Fruit fly (Drosophila melanogaster) whole organism, embryonic: ENCODE data around the gene CG43980.

Experiments
- Bdp1 ChIP-seq: fragments of 200-800 bp; sonication (Bioruptor generic); optimal IDR thresholded peaks from 3 replicates; lab custom pipeline; 2016; ENCODE audit warnings: missing biosample characterization, missing genetic modification characterization
- CG10321 ChIP-seq: fragments of 200-800 bp; sonication (Bioruptor generic); IDR thresholded peaks from 2 replicates; pipeline ENCODE4 v1.3.6; 2022; ENCODE audit warnings: missing biosample characterization, missing genetic modification characterization
- CG11247 ChIP-seq: fragments of 200-800 bp; sonication (Bioruptor generic); IDR thresholded peaks from 2 replicates; pipeline ENCODE4 v1.3.6; 2022; ENCODE audit warnings: missing biosample characterization, missing genetic modification characterization
- CG12659 ChIP-seq: fragments of 200-800 bp; sonication (Bioruptor generic); optimal IDR thresholded peaks from 3 replicates; lab custom pipeline; 2017; ENCODE audit warnings: mild to moderate bottlenecking, missing biosample characterization, missing genetic modification reagents, missing genetic modification characterization
- CG14710 ChIP-seq: fragments of 200-800 bp; sonication (Bioruptor generic); optimal IDR thresholded peaks from 3 replicates; lab custom pipeline; 2019; ENCODE audit warnings: missing biosample characterization, mild to moderate bottlenecking, missing genetic modification characterization, moderate library complexity
- CG15011 ChIP-seq: fragments of 200-800 bp; sonication (Bioruptor generic); optimal IDR thresholded peaks from 3 replicates; lab custom pipeline; 2018; ENCODE audit warnings: missing biosample characterization, mild to moderate bottlenecking, missing genetic modification characterization
- CG15696 ChIP-seq: fragments of 200-800 bp; sonication (Bioruptor generic); optimal IDR thresholded peaks from 2 replicates; lab custom pipeline; 2019; ENCODE audit warnings: missing biosample characterization, mild to moderate bottlenecking, missing genetic modification characterization, moderate library complexity
- CG16863 ChIP-seq: fragments of 200-800 bp; sonication (Bioruptor generic); optimal IDR thresholded peaks from 3 replicates; lab custom pipeline; 2016; ENCODE audit warnings: missing biosample characterization, missing genetic modification characterization
- CG30020 ChIP-seq: fragments of 200-800 bp; optimal IDR thresholded peaks from 2 replicates; lab custom pipeline; 2019; ENCODE audit warnings: missing biosample characterization, mild to moderate bottlenecking, missing genetic modification characterization, moderate library complexity
- CG31388 ChIP-seq: fragments of 200-800 bp; sonication (Bioruptor generic); optimal IDR thresholded peaks from 2 replicates; lab custom pipeline; 2016; ENCODE audit warnings: missing biosample characterization, missing genetic modification characterization
- CG3995 ChIP-seq: fragments of 200-800 bp; sonication (Bioruptor generic); optimal IDR thresholded peaks from 3 replicates; lab custom pipeline; 2016; ENCODE audit warnings: missing biosample characterization, missing genetic modification characterization
- CG7357 ChIP-seq: fragments of 200-800 bp; sonication (Bioruptor generic); IDR thresholded peaks from 3 replicates; pipeline ENCODE4 v1.3.6; 2022; ENCODE audit warnings: missing biosample characterization, missing genetic modification characterization
- CG7963 ChIP-seq: fragments of 200-800 bp; sonication (Bioruptor generic); IDR thresholded peaks from 3 replicates; pipeline ENCODE4 v1.3.6; 2022; ENCODE audit warnings: missing biosample characterization, missing genetic modification characterization; ENCODE audit not compliant: partially characterized antibody
- CG9609 ChIP-seq: fragments of 200-800 bp; sonication (Bioruptor generic); optimal IDR thresholded peaks from 3 replicates; lab custom pipeline; 2016; ENCODE audit warnings: missing biosample characterization, missing genetic modification characterization
- CG9817 ChIP-seq: fragments of 200-800 bp; sonication (Bioruptor generic); optimal IDR thresholded peaks from 2 replicates; lab custom pipeline; 2018; ENCODE audit warnings: missing biosample characterization, mild to moderate bottlenecking, missing genetic modification characterization, moderate library complexity
- Chrac-16 ChIP-seq: fragments of 200-800 bp; sonication (Bioruptor generic); optimal IDR thresholded peaks from 3 replicates; lab custom pipeline; 2016; ENCODE audit warnings: missing biosample characterization, missing genetic modification characterization
- CrebB ChIP-seq: fragments of 200-800 bp; sonication (Bioruptor generic); optimal IDR thresholded peaks from 3 replicates; lab custom pipeline; 2018; ENCODE audit warnings: missing biosample characterization, mild to moderate bottlenecking, missing genetic modification characterization
- D ChIP-seq, 2 experiments: fragments of 200-800 bp in 1 of 2; fragments of >200 bp in 1 of 2; sonication (Bioruptor generic) in 1 of 2; optimal IDR thresholded peaks; 2 replicates in 1 of 2; 3 replicates in 1 of 2; lab custom pipeline; 2017; ENCODE audit warnings: mild to moderate bottlenecking in 1 of 2, missing biosample characterization in 1 of 2, missing genetic modification characterization in 1 of 2, missing genetic modification reagents in 1 of 2
- D19B ChIP-seq: fragments of 200-800 bp; sonication (Bioruptor generic); optimal IDR thresholded peaks from 2 replicates; lab custom pipeline; 2017; ENCODE audit warnings: missing biosample characterization, mild to moderate bottlenecking, missing genetic modification characterization
- Dip2 ChIP-seq: fragments of 200-800 bp; sonication (Bioruptor generic); IDR thresholded peaks from 2 replicates; pipeline ENCODE4 v1.3.6; 2022; ENCODE audit warnings: missing biosample characterization, missing genetic modification characterization
- ERR ChIP-seq: fragments of 200-800 bp; sonication (Bioruptor generic); optimal IDR thresholded peaks from 2 replicates; lab custom pipeline; 2016; ENCODE audit warnings: missing biosample characterization, missing genetic modification characterization
- Ets97D ChIP-seq: fragments of 200-800 bp; sonication (Bioruptor generic); optimal IDR thresholded peaks from 3 replicates; lab custom pipeline; 2016; ENCODE audit warnings: missing biosample characterization, missing genetic modification characterization
- HLH4C ChIP-seq: fragments of 200-800 bp; sonication (Bioruptor generic); IDR thresholded peaks from 3 replicates; pipeline ENCODE4 v1.3.6; 2022; ENCODE audit warnings: missing biosample characterization, missing genetic modification characterization; ENCODE audit not compliant: partially characterized antibody
- Hey ChIP-seq: fragments of 200-800 bp; sonication (Bioruptor generic); optimal IDR thresholded peaks from 3 replicates; lab custom pipeline; 2018; ENCODE audit warnings: missing biosample characterization, mild to moderate bottlenecking, missing genetic modification characterization
- Mes4 ChIP-seq: fragments of 200-800 bp; sonication (Bioruptor generic); optimal IDR thresholded peaks from 2 replicates; lab custom pipeline; 2016; ENCODE audit warnings: missing biosample characterization, missing genetic modification characterization
- NC2β ChIP-seq: fragments of 200-800 bp; sonication (Bioruptor generic); optimal IDR thresholded peaks from 2 replicates; lab custom pipeline; 2016; ENCODE audit warnings: missing biosample characterization, missing genetic modification characterization
- Oaz ChIP-seq: fragments of 200-800 bp; sonication (Bioruptor generic); IDR thresholded peaks from 2 replicates; pipeline ENCODE4 v1.3.6; 2022; ENCODE audit warnings: missing biosample characterization, missing genetic modification characterization
- Optix ChIP-seq: fragments of 200-800 bp; sonication (Bioruptor generic); IDR thresholded peaks from 3 replicates; pipeline ENCODE4 v1.3.6; 2022; ENCODE audit warnings: missing biosample characterization, missing genetic modification characterization
- PHDP ChIP-seq: fragments of 200-800 bp; sonication (Bioruptor generic); optimal IDR thresholded peaks from 3 replicates; lab custom pipeline; 2018; ENCODE audit warnings: missing biosample characterization, mild to moderate bottlenecking, missing genetic modification characterization, moderate library complexity
- YL-1 ChIP-seq: fragments of 200-800 bp; sonication (Bioruptor generic); optimal IDR thresholded peaks from 3 replicates; lab custom pipeline; 2017; ENCODE audit warnings: missing biosample characterization, mild to moderate bottlenecking, missing genetic modification characterization
- al ChIP-seq: fragments of 200-800 bp; sonication (Bioruptor generic); IDR thresholded peaks from 2 replicates; pipeline ENCODE4 v1.3.6; 2022; ENCODE audit warnings: missing biosample characterization, missing genetic modification characterization
- amos ChIP-seq: fragments of 200-800 bp; sonication (Bioruptor generic); IDR thresholded peaks from 2 replicates; pipeline ENCODE4 v1.3.6; 2022; ENCODE audit warnings: missing biosample characterization, missing genetic modification characterization; ENCODE audit not compliant: partially characterized antibody
- ash1 ChIP-seq: fragments of 200-800 bp; sonication (Bioruptor generic); optimal IDR thresholded peaks from 2 replicates; lab custom pipeline; 2018; ENCODE audit warnings: missing biosample characterization, mild to moderate bottlenecking, missing genetic modification characterization
- ato ChIP-seq: fragments of 200-800 bp; sonication (Bioruptor generic); IDR thresholded peaks from 2 replicates; pipeline ENCODE4 v1.3.6; 2022; ENCODE audit warnings: missing biosample characterization, missing genetic modification characterization; ENCODE audit not compliant: partially characterized antibody
- bowl ChIP-seq: fragments of 200-800 bp; sonication (Bioruptor generic); IDR thresholded peaks from 2 replicates; pipeline ENCODE4 v1.3.6; 2022; ENCODE audit warnings: missing biosample characterization, missing genetic modification characterization
- cg ChIP-seq: fragments of 200-800 bp; sonication (Bioruptor generic); optimal IDR thresholded peaks from 3 replicates; lab custom pipeline; 2019; ENCODE audit warnings: missing biosample characterization, mild to moderate bottlenecking, missing genetic modification characterization, moderate library complexity
- chn ChIP-seq: fragments of 200-800 bp; sonication (Bioruptor generic); optimal IDR thresholded peaks from 2 replicates; lab custom pipeline; 2016; ENCODE audit warnings: missing biosample characterization, missing genetic modification characterization
- corto ChIP-seq: fragments of 200-800 bp; sonication (Bioruptor generic); optimal IDR thresholded peaks from 2 replicates; lab custom pipeline; 2016; ENCODE audit warnings: missing biosample characterization, mild to moderate bottlenecking, missing genetic modification characterization, moderate library complexity
- cwo ChIP-seq: fragments of 200-800 bp; sonication (Bioruptor generic); optimal IDR thresholded peaks from 3 replicates; lab custom pipeline; 2017; ENCODE audit warnings: missing biosample characterization, missing genetic modification characterization, mild to moderate bottlenecking, moderate library complexity, missing genetic modification reagents
- disco-r ChIP-seq: fragments of 200-800 bp; sonication (Bioruptor generic); optimal IDR thresholded peaks from 2 replicates; lab custom pipeline; 2016; ENCODE audit warnings: missing biosample characterization, missing genetic modification characterization
- exex ChIP-seq: fragments of 200-800 bp; sonication (Bioruptor generic); optimal IDR thresholded peaks from 4 replicates; lab custom pipeline; 2018; ENCODE audit warnings: missing biosample characterization, mild to moderate bottlenecking, missing genetic modification characterization, moderate library complexity
- odd ChIP-seq: fragments of 200-800 bp; sonication (Bioruptor generic); optimal IDR thresholded peaks from 2 replicates; lab custom pipeline; 2017; ENCODE audit warnings: missing biosample characterization, mild to moderate bottlenecking, missing genetic modification characterization
- onecut ChIP-seq: fragments of 200-800 bp; sonication (Bioruptor generic); IDR thresholded peaks from 2 replicates; pipeline ENCODE4 v1.3.6; 2022; ENCODE audit warnings: missing biosample characterization, missing genetic modification characterization
- pho ChIP-seq: fragments of 200-800 bp; sonication (Bioruptor generic); optimal IDR thresholded peaks from 2 replicates; lab custom pipeline; 2016; ENCODE audit warnings: missing biosample characterization, missing genetic modification characterization
- phol ChIP-seq: fragments of 200-800 bp; sonication (Bioruptor generic); optimal IDR thresholded peaks from 3 replicates; lab custom pipeline; 2018; ENCODE audit warnings: missing biosample characterization, mild to moderate bottlenecking, missing genetic modification characterization, moderate library complexity
- pum ChIP-seq: fragments of 200-800 bp; sonication (Bioruptor generic); optimal IDR thresholded peaks from 2 replicates; lab custom pipeline; 2016; ENCODE audit warnings: missing biosample characterization, missing genetic modification characterization
- repo ChIP-seq: fragments of 200-800 bp; sonication (Bioruptor generic); optimal IDR thresholded peaks from 2 replicates; lab custom pipeline; 2016; ENCODE audit warnings: missing biosample characterization, missing genetic modification characterization
- sima ChIP-seq: fragments of 200-800 bp; sonication (Bioruptor generic); optimal IDR thresholded peaks from 2 replicates; lab custom pipeline; 2016; ENCODE audit warnings: missing biosample characterization, missing genetic modification characterization
- slp2 ChIP-seq: fragments of 200-800 bp; sonication (Bioruptor generic); optimal IDR thresholded peaks from 2 replicates; lab custom pipeline; 2016; ENCODE audit warnings: missing biosample characterization, missing genetic modification characterization
- sob ChIP-seq: fragments of 200-800 bp; sonication (Bioruptor generic); IDR thresholded peaks from 2 replicates; pipeline ENCODE4 v1.3.6; 2022; ENCODE audit warnings: missing biosample characterization, missing genetic modification characterization
- stc ChIP-seq: fragments of 200-800 bp; sonication (Bioruptor generic); IDR thresholded peaks from 2 replicates; pipeline ENCODE4 v1.3.6; 2022; ENCODE audit warnings: missing biosample characterization, missing genetic modification characterization

The CG43980 gene

dm6 chr3L:21634152-21634689 lies 10.5 kb upstream of the CG43980 start, which contains the start of gene MED1 (continued):
- TF ChIP-seq ERR (GFP tag; lab: Kevin White, UChicago) (no peak), Optix (GFP tag; lab: Robert Waterston, UW) (no peak), Hey (tag; lab: Kevin White, UChicago) (no peak), YL-1 (GFP tag; lab: Kevin White, UChicago) (peak; percentile 70), Dip2 (GFP tag; lab: Robert Waterston, UW) (no peak), pho (GFP tag; lab: Kevin White, UChicago) (no peak), CG3995 (peak; percentile 21), CrebB (tag; lab: Kevin White, UChicago) (no peak), HLH4C (GFP tag; lab: Robert Waterston, UW) (no peak), CG12659 (peak; percentile 59), CG9817 (tag; lab: Kevin White, UChicago) (peak; percentile 24), CG16863 (GFP tag; lab: Kevin White, UChicago) (no peak), corto (GFP tag; lab: Kevin White, UChicago) (no peak), Chrac-16 (GFP tag; lab: Kevin White, UChicago) (no peak), cg (GFP tag; lab: Kevin White, UChicago) (no peak), NC2β (GFP tag; lab: Kevin White, UChicago) (no peak), amos (GFP tag; lab: Robert Waterston, UW) (no peak), al (GFP tag; lab: Robert Waterston, UW) (no peak), CG7963 (no peak), PHDP (tag; lab: Kevin White, UChicago) (no peak), D19B (GFP tag; lab: Kevin White, UChicago) (no peak), sob (GFP tag; lab: Robert Waterston, UW) (no peak), ash1 (GFP tag; lab: Kevin White, UChicago) (no peak), Mes4 (no peak), disco-r (no peak), CG14710 (peak; percentile 27), chn (GFP tag; lab: Kevin White, UChicago) (no peak), CG7357 (GFP tag; lab: Robert Waterston, UW) (peak; percentile 93), odd (GFP tag; lab: Kevin White, UChicago) (no peak), stc (GFP tag; lab: Robert Waterston, UW) (no peak), CG30020 (tag; lab: Kevin White, UChicago) (peak; percentile 92), Oaz (GFP tag; lab: Robert Waterston, UW) (no peak), pum (GFP tag; lab: Kevin White, UChicago) (no peak), CG15011 (GFP tag; lab: Kevin White, UChicago) (no peak), Ets97D (GFP tag; lab: Kevin White, UChicago) (peak; percentile 29), CG9609 (GFP tag; lab: Kevin White, UChicago) (no peak), repo (no peak), ato (GFP tag; lab: Robert Waterston, UW) (no peak), slp2 (GFP tag; lab: Kevin White, UChicago) (no peak), D (optimal IDR thresholded peaks at IDR 0.05; lab: Kevin White, UChicago) (no peak), D (GFP tag; optimal IDR thresholded peaks at IDR 0.05; lab: Kevin White, UChicago) (no peak), sima (GFP tag; lab: Kevin White, UChicago) (no peak), onecut (GFP tag; lab: Robert Waterston, UW) (no peak), CG15696 (no peak), cwo (GFP tag; lab: Kevin White, UChicago) (no peak), Bdp1 (GFP tag; lab: Kevin White, UChicago) (no peak), exex (tag; lab: Kevin White, UChicago) (no peak), CG31388 (GFP tag; lab: Kevin White, UChicago) (no peak), CG10321 (no peak), CG11247 (GFP tag; lab: Robert Waterston, UW) (no peak), bowl (GFP tag; lab: Robert Waterston, UW) (no peak), phol (tag; lab: Kevin White, UChicago) (peak; percentile 99)
